Worm (Caenorhabditis elegans) whole organism, L2 larva: ENCODE measurements around the gene W04E12.4.

Experiments used
- alr-1 ChIP-seq: fragments of 150-350 bp; optimal IDR thresholded peaks from 2 replicates; lab custom pipeline; 2014; ENCODE audit warnings: missing biosample characterization, missing genetic modification characterization
- ama-1 ChIP-seq: fragments of 150-350 bp; optimal IDR thresholded peaks from 2 replicates; lab custom pipeline; 2018; ENCODE audit warnings: inconsistent platforms
- blmp-1 ChIP-seq: sonication (generic microtip); optimal IDR thresholded peaks from 2 replicates; lab custom pipeline; 2017; ENCODE audit warnings: missing genetic modification characterization, mild to moderate bottlenecking, missing compliant biosample characterization, antibody characterized with exemption, moderate library complexity; ENCODE audit not compliant: insufficient read depth
- ceh-16 ChIP-seq: fragments of 150-350 bp; optimal IDR thresholded peaks from 2 replicates; lab custom pipeline; 2014; ENCODE audit warnings: missing biosample characterization, missing genetic modification characterization
- ceh-82 ChIP-seq: fragments of 150-350 bp; optimal IDR thresholded peaks from 2 replicates; lab custom pipeline; 2014; ENCODE audit warnings: missing biosample characterization, missing genetic modification characterization
- egl-27 ChIP-seq: sonication (generic microtip); optimal IDR thresholded peaks from 3 replicates; lab custom pipeline; 2017; ENCODE audit warnings: missing biosample characterization, missing genetic modification reagents, missing genetic modification characterization
- elt-3 ChIP-seq: sonication (generic microtip); optimal IDR thresholded peaks from 2 replicates; lab custom pipeline; 2017; ENCODE audit warnings: missing biosample characterization, missing genetic modification characterization
- lin-39 ChIP-seq: fragments of 150-350 bp; optimal IDR thresholded peaks from 2 replicates; lab custom pipeline; 2014; ENCODE audit warnings: missing biosample characterization, missing genetic modification reagents, missing genetic modification characterization
- mab-5 ChIP-seq: fragments of 150-350 bp; optimal IDR thresholded peaks from 2 replicates; lab custom pipeline; 2014; ENCODE audit warnings: missing biosample characterization, missing genetic modification characterization
- nhr-25 ChIP-seq: fragments of 150-350 bp; sonication (generic microtip); optimal IDR thresholded peaks from 3 replicates; lab custom pipeline; 2014; ENCODE audit warnings: missing biosample characterization, missing genetic modification characterization
- nhr-6 ChIP-seq: fragments of 150-350 bp; optimal IDR thresholded peaks from 2 replicates; lab custom pipeline; 2014; ENCODE audit warnings: missing biosample characterization, missing genetic modification characterization
- unc-39 ChIP-seq: fragments of 150-350 bp; optimal IDR thresholded peaks from 2 replicates; lab custom pipeline; 2014; ENCODE audit warnings: missing biosample characterization, missing genetic modification characterization
- zag-1 ChIP-seq: fragments of 150-350 bp; optimal IDR thresholded peaks from 2 replicates; lab custom pipeline; 2014; ENCODE audit warnings: missing biosample characterization, missing genetic modification characterization
- ztf-11 ChIP-seq: sonication (generic microtip); optimal IDR thresholded peaks from 2 replicates; lab custom pipeline; 2017; ENCODE audit warnings: missing biosample characterization, missing genetic modification characterization

- TF ChIP-seq elt-3 (tag; lab: Kevin White, UChicago) (no peak), ama-1 (lab: Kevin White, UChicago) (no peak), ztf-11 (no peak), blmp-1 (tag; lab: Kevin White, UChicago) (no peak), lin-39 (no peak), unc-39 (tag; lab: Kevin White, UChicago) (no peak), egl-27 (no peak), zag-1 (no peak), nhr-6 (tag; lab: Kevin White, UChicago) (no peak), alr-1 (tag; lab: Kevin White, UChicago) (no peak), nhr-25 (tag; lab: Kevin White, UChicago) (no peak), ceh-16 (tag; lab: Kevin White, UChicago) (no peak), mab-5 (no peak), ceh-82 (no peak)
Measured at ce11 chrV:19738117-19738516, 5.3 kb upstream of the W04E12.4 start, which contains the start of gene fbxa-131.
